Worm (Caenorhabditis elegans): ENCODE measurements around the gene abhd-3.2.
A peak's percentile ranks its signal among the peaks of the same experiment; 100 is the strongest.

Gene abhd-3.2

ce11 chrX:947885-948284 is 29.9 kb downstream of the abhd-3.2 start:
- TF ChIP-seq Y116A8C.19 (tag; optimal IDR thresholded peaks at IDR 0.05; ENCODE audit: borderline replicate concordance) (no peak), skn-1 (tag; optimal IDR thresholded peaks at IDR 0.05) (no peak), zip-4 (GFP tag; optimal IDR thresholded peaks at IDR 0.05) (no peak), nhr-85 (tag) (peak; percentile 8), tlp-1 (tag; optimal IDR thresholded peaks at IDR 0.05) (no peak), nhr-47 (tag; optimal IDR thresholded peaks at IDR 0.05) (peak; percentile 19), hlh-4 (tag; optimal IDR thresholded peaks at IDR 0.05) (peak; percentile 6), lin-35 (GFP tag; optimal IDR thresholded peaks at IDR 0.05) (no peak), xbp-1 (tag; optimal IDR thresholded peaks at IDR 0.05) (no peak), nhr-71 (tag; optimal IDR thresholded peaks at IDR 0.05) (peak; percentile 20), fkh-8 (tag; optimal IDR thresholded peaks at IDR 0.05) (peak; percentile 73)

DNA sequence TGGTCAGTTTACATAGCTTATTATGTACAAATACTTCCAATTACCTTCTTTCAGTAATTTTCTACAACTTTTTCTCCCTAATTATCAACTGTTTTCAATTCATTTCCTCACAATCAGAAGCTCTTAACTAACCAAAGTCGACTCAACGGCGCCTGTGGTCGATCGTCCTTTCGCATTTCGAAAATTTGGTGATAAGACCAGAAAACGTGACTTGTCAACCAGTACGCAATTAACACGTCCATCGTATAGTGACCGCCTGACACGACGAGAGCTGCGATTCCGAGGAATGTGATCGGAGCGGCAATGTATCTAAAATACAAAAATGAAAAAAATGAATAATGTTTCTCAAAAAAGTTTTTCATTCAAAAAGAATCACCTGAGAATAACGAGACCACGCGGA is 32.1 kb downstream of the abhd-3.2 start:
- TF ChIP-seq lin-35 (GFP tag; optimal IDR thresholded peaks at IDR 0.05) (peak in 1 of 2 experiments; percentile 49), egl-13 (tag; optimal IDR thresholded peaks at IDR 0.05) (no peak), efl-1 (optimal IDR thresholded peaks at IDR 0.05) (no peak), efl-1 (GFP tag; optimal IDR thresholded peaks at IDR 0.05 in 1 of 2) (peak in 1 of 2 experiments; percentile 91), nhr-20 (tag; optimal IDR thresholded peaks at IDR 0.05) (peak; percentile 5), nhr-84 (tag; optimal IDR thresholded peaks at IDR 0.05) (no peak), elt-2 (tag; optimal IDR thresholded peaks at IDR 0.05) (peak; percentile 72)

ce11 chrX:938269-938883 is 39.4 kb downstream of the abhd-3.2 start, which contains the start of gene F53H8.3:
Gene F53H8.3, plus strand, starts transcription at chrX:938543.
- TF ChIP-seq C34B4.2 (tag; optimal IDR thresholded peaks at IDR 0.05) (no peak), skn-1 (tag; optimal IDR thresholded peaks at IDR 0.05) (no peak), elt-2 (tag; optimal IDR thresholded peaks at IDR 0.05) (peak; percentile 87), mdl-1 (tag; optimal IDR thresholded peaks at IDR 0.05) (no peak), lsy-2 (tag; optimal IDR thresholded peaks at IDR 0.05) (no peak)

DNA sequence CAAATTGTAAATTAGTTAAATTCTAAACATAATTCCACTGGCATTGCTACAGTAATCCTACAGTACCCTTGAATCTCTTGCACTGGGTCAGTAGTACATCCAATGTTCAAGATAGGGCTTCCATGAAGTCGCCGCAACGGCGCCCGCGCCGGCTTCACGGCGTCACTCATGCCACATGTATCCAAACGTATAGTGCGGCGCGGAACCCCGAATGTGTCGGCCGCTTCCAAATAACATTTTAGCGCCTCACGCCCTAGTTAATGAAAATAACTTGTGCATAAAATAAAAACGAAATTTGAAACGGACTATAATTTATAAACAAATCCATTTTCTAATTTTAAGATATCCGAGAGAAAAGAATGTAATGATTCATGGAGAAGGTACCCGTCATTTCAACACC is 41.8 kb downstream of the abhd-3.2 start:
- TF ChIP-seq lin-14 (GFP tag; optimal IDR thresholded peaks at IDR 0.05) (no peak), lir-3 (tag; optimal IDR thresholded peaks at IDR 0.05; ENCODE audit: poor library complexity) (no peak), snpc-4 (tag; optimal IDR thresholded peaks at IDR 0.05) (peak; percentile 87), ceh-63 (GFP tag; optimal IDR thresholded peaks at IDR 0.05) (no peak), hlh-17 (GFP tag; optimal IDR thresholded peaks at IDR 0.05; ENCODE audit: borderline replicate concordance) (peak; percentile 22), elt-2 (tag; optimal IDR thresholded peaks at IDR 0.05) (no peak), swsn-7 (tag; optimal IDR thresholded peaks at IDR 0.05) (no peak), hpl-2 (GFP tag; optimal IDR thresholded peaks at IDR 0.05) (no peak), nhr-90 (tag; optimal IDR thresholded peaks at IDR 0.05; ENCODE audit: poor library complexity) (no peak), vab-15 (tag; optimal IDR thresholded peaks at IDR 0.05) (no peak), nhr-77 (tag; optimal IDR thresholded peaks at IDR 0.05) (no peak), isw-1 (GFP tag; IDR thresholded peaks at IDR 0.05) (no peak), dpl-1 (GFP tag; optimal IDR thresholded peaks at IDR 0.05) (no peak)

DNA sequence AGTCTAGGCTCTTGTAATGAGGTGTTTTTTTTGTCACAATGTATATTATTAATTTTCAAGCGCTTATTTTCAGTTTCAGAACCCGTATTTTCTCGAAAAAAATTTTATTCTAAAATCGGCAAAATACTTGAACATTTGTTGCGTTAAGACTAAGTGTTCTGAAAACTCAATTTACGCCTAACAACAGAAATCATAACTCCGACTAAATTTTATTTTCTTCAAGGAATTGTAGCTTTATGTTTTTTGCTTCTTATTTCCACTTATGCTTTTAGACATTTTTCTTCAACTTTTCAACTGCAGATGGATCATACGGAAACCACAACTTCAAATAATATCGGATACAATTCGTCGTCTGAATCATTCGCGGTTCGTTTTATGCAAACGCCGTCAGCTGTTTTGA is 44.3 kb downstream of the abhd-3.2 start, which contains the start of gene F35H12.1:
TSS of gene F35H12.1 (plus strand) at position 301 of the 400 bp plus-strand sequence.
- TF ChIP-seq elt-3 (tag; optimal IDR thresholded peaks at IDR 0.05) (no peak), C16A3.4 (tag; optimal IDR thresholded peaks at IDR 0.05) (no peak), dsc-1 (tag; optimal IDR thresholded peaks at IDR 0.05) (no peak), alr-1 (tag; optimal IDR thresholded peaks at IDR 0.05; ENCODE audit: borderline replicate concordance) (no peak), ets-5 (GFP tag; IDR thresholded peaks at IDR 0.05) (no peak), fkh-10 (GFP tag; optimal IDR thresholded peaks at IDR 0.05) (no peak), elt-2 (tag; optimal IDR thresholded peaks at IDR 0.05) (no peak), swsn-7 (tag; optimal IDR thresholded peaks at IDR 0.05) (no peak), aly-2 (tag; optimal IDR thresholded peaks at IDR 0.05) (no peak), snpc-4 (tag; optimal IDR thresholded peaks at IDR 0.05) (no peak), nhr-90 (tag; optimal IDR thresholded peaks at IDR 0.05; ENCODE audit: poor library complexity) (no peak), nhr-237 (tag; optimal IDR thresholded peaks at IDR 0.05) (no peak), unc-30 (tag; optimal IDR thresholded peaks at IDR 0.05) (no peak)
